Worm (Caenorhabditis elegans): ENCODE data around the gene Y51H7C.7.

- TF ChIP-seq ets-4 (tag; optimal IDR thresholded peaks at IDR 0.05), result no peak
- no peak for TF ChIP-seq ama-1 (optimal IDR thresholded peaks at IDR 0.05)
- TF ChIP-seq unc-55 (GFP tag; optimal IDR thresholded peaks at IDR 0.05), result no peak
- TF ChIP-seq ceh-2 (tag; optimal IDR thresholded peaks at IDR 0.05), result no peak
- no peak for TF ChIP-seq unc-42 (tag; optimal IDR thresholded peaks at IDR 0.05)
- TF ChIP-seq pat-9 (tag; optimal IDR thresholded peaks at IDR 0.05), result no peak
Measured at ce11 chrII:1357262-1357661, 45.1 kb upstream of the Y51H7C.7 start.
